Worm (Caenorhabditis elegans) whole organism, late embryonic: ENCODE results near the gene his-62.

Experiments
- C08G9.2 ChIP-seq: sonication (generic microtip); optimal IDR thresholded peaks from 2 replicates; lab custom pipeline; 2016; ENCODE audit warnings: mild to moderate bottlenecking, missing genetic modification characterization, moderate library complexity, missing compliant biosample characterization
- C38D4.7 ChIP-seq: fragments of 200-800 bp; sonication (Bioruptor generic); optimal IDR thresholded peaks from 2 replicates; lab custom pipeline; 2018; ENCODE audit warnings: mild to moderate bottlenecking, missing genetic modification characterization, moderate library complexity, missing compliant biosample characterization
- F13H6.1 ChIP-seq: sonication (generic microtip); optimal IDR thresholded peaks from 2 replicates; lab custom pipeline; 2016; ENCODE audit warnings: missing genetic modification characterization, missing compliant biosample characterization
- T23F11.4 ChIP-seq: fragments of 200-800 bp; sonication (Bioruptor generic); optimal IDR thresholded peaks from 2 replicates; lab custom pipeline; 2018; ENCODE audit warnings: mild to moderate bottlenecking, missing genetic modification characterization, missing compliant biosample characterization
- ama-1 ChIP-seq: fragments of 150-350 bp; optimal IDR thresholded peaks from 2 replicates; lab custom pipeline; 2014
- ceh-22 ChIP-seq: sonication (generic microtip); optimal IDR thresholded peaks from 2 replicates; lab custom pipeline; 2017; ENCODE audit warnings: missing biosample characterization, missing genetic modification characterization
- ceh-34 ChIP-seq: sonication (generic microtip); optimal IDR thresholded peaks from 2 replicates; lab custom pipeline; 2016; ENCODE audit warnings: mild to moderate bottlenecking, missing genetic modification characterization, missing compliant biosample characterization
- ceh-6 ChIP-seq: fragments of 200-800 bp; sonication (Bioruptor generic); optimal IDR thresholded peaks from 2 replicates; lab custom pipeline; 2018; ENCODE audit warnings: mild to moderate bottlenecking, missing genetic modification characterization, missing compliant biosample characterization
- elt-2 ChIP-seq: sonication (generic microtip); optimal IDR thresholded peaks from 2 replicates; lab custom pipeline; 2016; ENCODE audit warnings: missing genetic modification reagents, missing genetic modification characterization, missing compliant biosample characterization
- elt-4 ChIP-seq: sonication (generic microtip); optimal IDR thresholded peaks from 2 replicates; lab custom pipeline; 2016; ENCODE audit warnings: missing genetic modification characterization, missing compliant biosample characterization
- ets-4 ChIP-seq: sonication (generic microtip); optimal IDR thresholded peaks from 2 replicates; lab custom pipeline; 2016; ENCODE audit warnings: missing genetic modification characterization, missing compliant biosample characterization
- fax-1 ChIP-seq: sonication (generic microtip); optimal IDR thresholded peaks from 2 replicates; lab custom pipeline; 2016; ENCODE audit warnings: missing genotype, missing genetic modification characterization, missing compliant biosample characterization
- fkh-6 ChIP-seq: sonication (generic microtip); optimal IDR thresholded peaks from 2 replicates; lab custom pipeline; 2016; ENCODE audit warnings: missing genetic modification characterization, missing compliant biosample characterization
- nhr-232 ChIP-seq: sonication (generic microtip); optimal IDR thresholded peaks from 2 replicates; lab custom pipeline; 2016; ENCODE audit warnings: missing genetic modification characterization, missing compliant biosample characterization
- odd-2 ChIP-seq: sonication (generic microtip); optimal IDR thresholded peaks from 2 replicates; lab custom pipeline; 2017; ENCODE audit warnings: antibody characterized with exemption, mild to moderate bottlenecking, missing genetic modification characterization, missing compliant biosample characterization
- pag-3 ChIP-seq: sonication (generic microtip); optimal IDR thresholded peaks from 2 replicates; lab custom pipeline; 2016; ENCODE audit warnings: missing compliant biosample characterization, missing genetic modification characterization, borderline replicate concordance
- pha-4 ChIP-seq: fragments of 150-350 bp; optimal IDR thresholded peaks from 2 replicates; lab custom pipeline; 2018; ENCODE audit warnings: missing biosample characterization, missing genetic modification reagents, missing genetic modification characterization
- rnt-1 ChIP-seq: sonication (generic microtip); optimal IDR thresholded peaks from 2 replicates; lab custom pipeline; 2016; ENCODE audit warnings: missing genetic modification characterization, missing compliant biosample characterization
- zip-5 ChIP-seq: sonication (generic microtip); optimal IDR thresholded peaks from 2 replicates; lab custom pipeline; 2016; ENCODE audit warnings: missing genetic modification characterization, missing compliant biosample characterization

his-62 gene

DNA sequence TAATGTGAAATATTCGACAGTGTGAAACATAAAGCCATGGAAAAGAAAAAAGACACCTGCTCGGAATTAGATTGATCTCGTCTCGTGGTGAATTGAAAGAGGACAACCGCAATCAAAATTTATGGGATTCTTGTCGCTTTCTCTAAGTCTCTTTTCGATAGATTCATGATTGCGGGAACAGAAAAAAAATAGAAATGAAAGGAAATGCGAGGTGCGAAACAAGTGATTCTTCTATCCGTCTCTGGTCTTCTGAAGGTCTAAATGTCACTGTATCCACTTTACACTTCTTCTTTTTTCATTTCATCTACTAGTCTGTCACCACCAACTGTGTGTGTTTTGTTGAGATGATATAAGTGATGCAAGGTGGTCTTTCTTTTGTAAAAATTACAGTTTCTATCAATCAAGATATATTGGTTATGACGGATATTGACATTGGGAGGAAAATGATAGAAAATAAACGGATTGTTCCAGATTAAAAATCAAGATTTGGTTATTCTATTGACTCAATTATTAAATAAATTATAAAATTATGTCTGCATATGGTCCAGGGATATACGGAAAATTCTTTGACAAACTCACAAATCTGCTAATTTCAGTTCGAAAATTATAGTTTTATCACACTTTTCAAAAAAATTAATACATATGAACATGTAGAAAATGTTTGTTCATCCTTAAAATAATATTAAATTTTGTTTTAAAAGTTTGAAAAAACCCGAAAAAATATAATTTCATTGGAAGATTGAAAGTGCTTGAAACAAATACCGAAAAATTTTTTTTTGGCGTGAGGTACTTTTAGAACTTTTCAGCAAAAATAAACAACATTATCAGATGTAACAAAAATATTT lies 44.1 kb downstream of the his-62 start:
- TF ChIP-seq fkh-6 (tag; lab: Kevin White, UChicago) (no peak), ceh-34 (tag; lab: Kevin White, UChicago) (no peak), odd-2 (tag; lab: Kevin White, UChicago) (no peak), T23F11.4 (GFP tag; lab: Kevin White, UChicago) (no peak), ama-1 (lab: Kevin White, UChicago) (no peak), elt-2 (tag; lab: Kevin White, UChicago) (no peak), ets-4 (no peak), ceh-6 (GFP tag; lab: Kevin White, UChicago) (no peak), ceh-22 (tag; lab: Kevin White, UChicago) (no peak), fax-1 (tag; lab: Kevin White, UChicago) (no peak), rnt-1 (tag; lab: Kevin White, UChicago) (no peak), zip-5 (tag; lab: Kevin White, UChicago) (no peak), pha-4 (tag; lab: Kevin White, UChicago) (no peak), nhr-232 (tag; lab: Kevin White, UChicago) (no peak), F13H6.1 (tag; lab: Kevin White, UChicago) (no peak), pag-3 (tag; lab: Kevin White, UChicago) (no peak), C08G9.2 (tag; lab: Kevin White, UChicago) (no peak), elt-4 (tag; lab: Kevin White, UChicago) (no peak), C38D4.7 (GFP tag; lab: Kevin White, UChicago) (no peak)

DNA sequence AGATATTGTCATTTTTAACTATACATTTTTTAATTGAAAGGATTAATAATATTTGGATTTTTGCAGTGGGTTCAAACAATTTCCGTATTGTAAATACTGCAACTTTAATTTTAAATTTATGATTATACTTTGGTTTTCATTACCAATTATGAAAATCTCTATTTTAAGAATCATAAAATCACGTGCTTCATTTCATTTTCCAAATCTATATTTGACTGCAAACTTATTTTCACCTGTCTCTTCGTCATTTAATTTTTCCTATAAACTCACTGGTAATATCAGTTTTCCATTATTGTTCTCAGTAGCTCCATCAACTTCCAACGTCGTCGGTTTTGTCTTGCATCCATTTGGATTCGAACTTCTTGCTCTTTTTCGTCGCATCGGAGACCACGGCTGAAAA lies 46.0 kb downstream of the his-62 start, which contains the start of gene R05G6.1:
Gene R05G6.1 (plus strand): TSS at position 301 of the 400 bp plus-strand sequence.
- TF ChIP-seq C38D4.7 (GFP tag; lab: Kevin White, UChicago): no peak
- TF ChIP-seq, all 69 proteins: peak for 0
